Fruit fly (Drosophila melanogaster) whole organism: ENCODE results near the gene CG9743.

Experiments used
- CG8478 ChIP-seq: fragments of >200 bp; optimal IDR thresholded peaks from 2 replicates; lab custom pipeline; 2018; ENCODE audit warnings: inconsistent platforms
- Dll ChIP-seq: fragments of >200 bp; optimal IDR thresholded peaks from 2 replicates; lab custom pipeline; 2017
- EcR ChIP-seq, 2 experiments: fragments of >200 bp; optimal IDR thresholded peaks; 2 replicates each; lab custom pipeline; 2017; ENCODE audit warnings: missing biosample characterization in 2 of 2, missing genetic modification characterization in 2 of 2, missing genetic modification reagents in 2 of 2
- pan ChIP-seq: fragments of >200 bp; optimal IDR thresholded peaks from 2 replicates; lab custom pipeline; 2017
- psq ChIP-seq: fragments of >200 bp; optimal IDR thresholded peaks from 2 replicates; lab custom pipeline; 2017
- usp ChIP-seq: fragments of >200 bp; optimal IDR thresholded peaks from 2 replicates; lab custom pipeline; 2017; ENCODE audit warnings: missing biosample characterization, missing genetic modification characterization, mixed read lengths

Gene CG9743

DNA sequence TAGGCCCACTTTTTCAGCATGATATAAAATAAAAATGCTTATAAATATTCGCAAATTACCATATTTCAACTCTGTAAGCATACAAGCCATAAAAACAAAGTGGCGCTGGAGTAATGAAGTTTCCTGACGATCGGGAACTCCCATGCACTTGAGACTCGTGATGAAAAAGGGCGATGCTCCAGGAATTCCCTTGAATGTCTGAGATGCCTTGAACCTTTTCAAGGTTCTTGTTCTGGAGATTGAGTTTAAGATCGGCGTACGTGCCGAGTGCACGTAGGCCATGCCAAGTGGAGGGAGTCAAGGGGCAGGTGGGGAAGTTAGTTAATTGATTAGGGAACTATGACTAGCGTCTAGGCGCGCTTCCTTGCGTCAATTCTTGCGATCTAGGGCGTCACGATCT lies 18.9 kb downstream of the CG9743 start:
- TF ChIP-seq EcR (GFP tag; optimal IDR thresholded peaks at IDR 0.05; lab: Kevin White, UChicago) (no peak), CG8478 (lab: Kevin White, UChicago) (no peak), pan (lab: Kevin White, UChicago) (no peak), psq (lab: Kevin White, UChicago) (no peak), usp (no peak), Dll (lab: Kevin White, UChicago) (no peak)

DNA sequence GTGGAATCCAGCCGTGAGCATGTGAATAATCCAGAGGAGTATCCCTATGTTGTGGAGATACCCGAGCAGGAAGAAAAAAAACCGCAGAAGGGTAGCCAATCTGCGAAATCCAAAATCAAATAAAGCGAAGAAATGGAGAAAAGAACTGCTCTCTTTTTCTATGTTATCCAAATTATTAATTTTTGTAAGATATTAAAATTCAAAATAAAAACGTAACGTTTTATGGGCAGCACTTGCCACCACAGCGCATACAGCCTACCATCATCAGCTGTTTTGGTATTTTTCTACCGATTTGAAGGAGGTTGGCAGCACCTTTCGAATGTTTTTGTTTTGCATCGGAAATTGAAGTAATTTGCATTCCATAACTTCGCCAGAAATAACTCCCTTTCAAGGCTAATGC lies 22.9 kb downstream of the CG9743 start, which contains the start of gene Bet5:
Gene Bet5 (plus strand): TSS at position 299 of the 400 bp plus-strand sequence.
- no peak for TF ChIP-seq CG8478 (lab: Kevin White, UChicago)
- no peak for TF ChIP-seq pan (lab: Kevin White, UChicago)
- TF ChIP-seq psq (lab: Kevin White, UChicago) = no peak
- no peak for TF ChIP-seq usp
- TF ChIP-seq Dll (lab: Kevin White, UChicago) = no peak
- no peak for TF ChIP-seq EcR (GFP tag; optimal IDR thresholded peaks at IDR 0.05; lab: Kevin White, UChicago)

DNA sequence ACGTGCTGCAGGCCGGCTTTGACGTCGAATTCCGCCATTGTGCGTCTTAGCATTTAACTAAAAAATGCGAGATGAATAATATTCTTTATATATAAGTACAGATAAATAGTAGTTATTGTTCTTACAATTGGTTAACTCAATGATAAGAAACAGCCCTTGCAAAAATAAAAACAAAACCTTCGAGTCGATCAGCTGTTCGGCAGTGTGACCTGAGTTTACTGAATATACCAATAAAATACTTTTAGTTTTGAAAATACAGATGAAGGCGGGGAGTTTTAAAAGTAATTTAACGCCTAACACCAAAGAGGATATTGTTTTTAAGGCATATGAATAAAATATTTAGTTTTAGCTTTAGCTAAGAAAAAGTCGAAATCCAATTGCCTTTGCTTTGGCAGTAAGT lies 25.3 kb downstream of the CG9743 start, which contains the start of the genes CG1983 and CG15530:
Gene CG1983 (minus strand): TSS at position 207 of the 400 bp plus-strand sequence.
Gene CG15530 (plus strand): TSS at position 384 of the 400 bp plus-strand sequence.
- TF ChIP-seq Dll (lab: Kevin White, UChicago) (no peak), CG8478 (lab: Kevin White, UChicago) (no peak), pan (lab: Kevin White, UChicago) (no peak), usp (no peak), EcR (GFP tag; optimal IDR thresholded peaks at IDR 0.05; lab: Kevin White, UChicago) (no peak), psq (lab: Kevin White, UChicago) (no peak)

DNA sequence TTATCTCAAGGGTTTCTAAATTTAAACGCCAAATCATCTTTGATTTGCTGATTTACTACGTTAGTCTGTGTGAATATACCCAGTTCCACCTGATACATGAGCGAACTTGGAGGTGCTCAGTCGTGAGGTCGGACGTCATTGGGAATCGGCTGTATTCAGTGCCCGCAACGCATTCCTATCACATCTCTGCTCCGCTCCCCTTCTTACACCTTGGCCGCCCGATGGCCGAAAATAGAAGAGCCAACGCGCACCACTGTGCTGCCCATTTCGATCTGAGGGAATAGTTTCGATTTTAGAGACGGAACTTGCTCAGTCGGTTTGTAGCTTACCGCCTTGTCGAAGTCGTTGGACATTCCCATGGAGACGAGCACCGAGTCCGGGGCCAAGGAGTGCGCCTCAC lies 26.5 kb downstream of the CG9743 start:
- TF ChIP-seq CG8478 (lab: Kevin White, UChicago) (no peak), Dll (lab: Kevin White, UChicago) (no peak), usp (no peak), EcR (GFP tag; optimal IDR thresholded peaks at IDR 0.05; lab: Kevin White, UChicago) (no peak), pan (lab: Kevin White, UChicago) (no peak), psq (lab: Kevin White, UChicago) (no peak)

DNA sequence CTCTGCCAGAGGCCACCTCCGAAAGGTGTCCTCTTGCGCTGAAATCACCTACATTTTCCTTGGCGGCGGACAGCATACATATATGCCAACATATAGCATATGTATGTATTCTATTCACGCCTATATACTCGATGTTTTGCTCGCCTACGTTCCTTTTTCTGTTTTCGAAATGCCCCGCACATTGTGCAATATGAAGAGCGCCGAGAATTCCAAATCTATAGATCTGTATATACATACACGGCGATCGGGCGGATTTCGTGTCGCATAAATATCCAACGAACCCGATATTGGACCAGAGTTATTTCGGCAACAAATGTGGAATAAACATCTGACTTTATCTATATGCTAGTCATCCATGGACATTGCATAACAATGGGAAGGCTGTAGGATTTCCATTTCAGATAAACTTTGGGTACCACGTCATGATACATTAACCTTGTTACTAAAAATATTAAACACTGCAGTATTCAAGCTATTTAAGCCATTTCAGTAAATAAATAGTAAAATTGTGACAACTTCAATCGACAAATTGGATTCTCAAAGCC lies 27.7 kb downstream of the CG9743 start:
- TF ChIP-seq usp (no peak), CG8478 (lab: Kevin White, UChicago) (no peak), psq (lab: Kevin White, UChicago) (no peak), Dll (lab: Kevin White, UChicago) (no peak), EcR (GFP tag; optimal IDR thresholded peaks at IDR 0.05; lab: Kevin White, UChicago) (no peak), pan (lab: Kevin White, UChicago) (no peak)

DNA sequence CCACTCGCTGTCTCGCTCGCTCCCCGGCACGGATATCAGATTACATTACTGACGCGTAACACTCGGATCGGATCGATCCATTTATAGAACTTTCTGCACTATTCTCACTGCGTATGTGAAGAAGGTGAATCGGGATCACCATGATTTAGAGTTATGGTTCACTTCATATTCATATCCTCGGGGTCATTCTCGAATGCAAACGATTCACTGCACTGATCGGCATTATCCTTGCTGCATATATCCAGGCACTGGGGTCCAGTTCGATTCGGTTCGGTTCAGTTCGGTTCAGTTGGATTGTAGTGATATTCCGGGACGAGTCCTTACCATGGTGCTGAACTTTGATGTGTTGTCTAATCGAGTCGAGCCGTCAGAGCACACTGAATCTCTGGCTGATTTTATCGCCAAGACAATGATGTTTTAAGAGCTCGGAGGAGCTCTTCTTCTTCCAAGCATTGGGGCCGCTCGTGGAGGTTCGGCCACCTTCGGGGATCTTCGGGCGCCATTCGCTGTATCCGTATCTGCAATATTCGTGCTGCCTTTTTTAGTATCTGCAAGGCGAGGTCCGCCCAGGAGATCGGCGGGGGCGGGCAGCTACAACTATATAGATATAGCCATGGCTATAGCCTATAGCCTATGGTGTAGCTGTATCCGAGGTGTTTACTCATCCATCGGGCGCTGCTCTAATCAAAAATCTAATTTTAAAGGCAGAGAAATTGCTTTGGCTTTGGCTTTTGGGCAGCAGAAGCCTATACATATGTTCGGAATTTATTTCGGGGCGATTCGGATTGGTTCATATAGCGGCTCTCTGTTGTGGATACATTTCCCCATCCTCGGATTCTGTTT lies 28.4 kb downstream of the CG9743 start, which contains the start of gene Mlc2:
Gene Mlc2 (minus strand): TSS at position 392 of the 843 bp plus-strand sequence.
- no peak for TF ChIP-seq usp
- TF ChIP-seq pan (lab: Kevin White, UChicago) = no peak
- TF ChIP-seq Dll (lab: Kevin White, UChicago) = no peak
- TF ChIP-seq EcR (GFP tag; optimal IDR thresholded peaks at IDR 0.05; lab: Kevin White, UChicago) = no peak
- TF ChIP-seq psq (lab: Kevin White, UChicago) = no peak
- TF ChIP-seq CG8478 (lab: Kevin White, UChicago) = no peak

DNA sequence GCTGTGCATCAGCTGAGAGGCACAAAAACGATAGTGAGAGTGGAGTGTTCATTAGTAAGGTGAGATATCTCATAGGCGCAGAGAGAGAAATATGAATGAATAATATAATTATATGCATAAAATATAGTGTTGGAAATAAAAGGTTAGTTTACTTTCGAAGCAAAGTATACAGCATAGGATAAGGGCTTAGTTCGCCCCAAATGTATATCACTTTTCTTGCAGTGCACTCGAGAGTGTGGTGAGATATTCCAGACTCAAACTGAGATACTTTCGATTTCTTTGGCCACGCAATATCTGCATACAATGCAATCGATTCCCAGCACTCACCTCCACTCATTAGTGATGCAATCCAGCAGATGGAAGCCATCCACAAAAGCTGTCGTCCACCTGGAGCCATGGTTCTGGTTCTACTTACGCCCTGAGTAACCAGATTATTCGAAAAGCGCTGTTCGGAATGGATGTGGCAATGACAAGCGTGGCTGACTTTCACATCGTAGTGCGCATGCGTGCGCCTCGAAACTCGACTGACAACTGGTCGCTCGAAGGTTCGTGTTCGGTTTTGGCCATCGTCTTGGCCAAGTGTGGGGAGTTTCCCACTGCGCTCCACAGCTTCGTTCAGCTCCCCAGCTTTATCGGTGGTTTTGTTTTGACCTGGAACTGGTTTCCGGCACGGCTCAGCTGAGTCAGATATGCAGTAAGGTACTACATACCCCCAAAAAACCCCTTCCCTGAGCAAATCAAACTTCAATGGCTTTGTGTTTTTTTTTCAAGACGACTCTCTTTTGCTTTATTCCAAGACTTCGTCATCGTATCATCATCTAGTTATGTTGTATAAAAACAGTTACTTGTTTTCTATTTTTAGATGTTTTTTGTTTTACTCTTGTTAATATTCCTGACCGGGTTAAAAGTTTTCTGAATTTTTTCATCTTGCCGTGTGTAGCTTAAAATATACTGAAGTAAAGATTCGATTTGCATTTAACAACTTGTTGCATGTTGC lies 31.8 kb downstream of the CG9743 start, which contains the start of gene Rsod:
Gene Rsod (minus strand): TSS at position 537 of the 997 bp plus-strand sequence.
- no peak for TF ChIP-seq pan (lab: Kevin White, UChicago)
- no peak for TF ChIP-seq EcR (GFP tag; optimal IDR thresholded peaks at IDR 0.05; lab: Kevin White, UChicago)
- no peak for TF ChIP-seq psq (lab: Kevin White, UChicago)
- TF ChIP-seq CG8478 (lab: Kevin White, UChicago) = no peak
- no peak for TF ChIP-seq Dll (lab: Kevin White, UChicago)
- no peak for TF ChIP-seq usp

DNA sequence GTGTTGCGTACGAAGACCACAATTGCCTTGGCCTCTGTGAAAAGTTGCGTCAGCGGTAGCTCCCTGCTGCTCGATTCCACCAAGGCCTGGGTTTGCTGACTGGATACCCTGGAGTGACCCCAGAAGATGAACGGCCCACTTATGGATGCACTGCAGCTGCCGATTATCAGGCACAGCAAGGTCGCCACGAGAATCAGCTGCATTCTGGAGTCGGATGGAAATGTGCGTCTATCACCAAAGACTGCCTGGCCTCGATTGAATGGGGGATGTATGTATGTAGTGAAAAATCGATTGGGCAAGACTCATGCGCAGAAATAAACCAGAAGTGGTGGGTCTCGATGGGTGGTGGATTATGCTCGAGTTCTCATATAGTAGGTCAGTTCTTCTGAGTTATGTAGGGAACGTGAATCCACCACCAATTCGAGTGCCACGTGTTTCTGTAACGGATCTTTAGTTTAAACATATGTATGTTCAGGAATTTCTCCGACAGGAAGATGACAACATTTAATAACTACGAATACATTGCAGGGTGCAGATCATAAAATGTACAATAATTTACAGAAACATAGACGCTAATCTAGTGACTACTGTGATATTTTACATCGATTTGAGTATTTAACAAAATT lies 36.5 kb downstream of the CG9743 start, which contains the start of gene VhaAC45RP:
Gene VhaAC45RP (minus strand): TSS at position 261 of the 626 bp plus-strand sequence.
- TF ChIP-seq EcR (GFP tag; optimal IDR thresholded peaks at IDR 0.05; lab: Kevin White, UChicago) (no peak), pan (lab: Kevin White, UChicago) (no peak)

DNA sequence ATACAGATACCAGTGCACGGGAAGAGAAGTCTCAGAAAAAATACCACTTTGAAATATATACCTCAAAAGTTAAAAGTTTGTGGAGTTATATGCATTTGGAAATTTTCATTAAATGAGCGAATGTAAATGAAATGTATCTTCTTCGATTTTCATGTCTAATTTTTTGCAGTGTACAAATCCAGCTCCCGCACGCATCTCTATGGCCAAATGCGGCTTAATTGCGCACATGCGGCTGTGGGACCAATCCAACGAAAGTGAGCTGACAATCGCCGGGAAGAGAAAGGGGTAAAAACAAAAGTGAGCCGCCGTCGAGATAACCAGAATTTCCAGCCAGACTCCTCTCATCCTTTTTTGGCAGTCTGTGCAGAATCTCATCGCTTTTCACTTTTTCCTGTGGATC lies 38.6 kb downstream of the CG9743 start:
- TF ChIP-seq pan (lab: Kevin White, UChicago) = no peak
- no peak for TF ChIP-seq Dll (lab: Kevin White, UChicago)
- no peak for TF ChIP-seq psq (lab: Kevin White, UChicago)
- TF ChIP-seq usp = no peak
- TF ChIP-seq CG8478 (lab: Kevin White, UChicago) = no peak
- TF ChIP-seq EcR (GFP tag; optimal IDR thresholded peaks at IDR 0.05; lab: Kevin White, UChicago) = no peak

DNA sequence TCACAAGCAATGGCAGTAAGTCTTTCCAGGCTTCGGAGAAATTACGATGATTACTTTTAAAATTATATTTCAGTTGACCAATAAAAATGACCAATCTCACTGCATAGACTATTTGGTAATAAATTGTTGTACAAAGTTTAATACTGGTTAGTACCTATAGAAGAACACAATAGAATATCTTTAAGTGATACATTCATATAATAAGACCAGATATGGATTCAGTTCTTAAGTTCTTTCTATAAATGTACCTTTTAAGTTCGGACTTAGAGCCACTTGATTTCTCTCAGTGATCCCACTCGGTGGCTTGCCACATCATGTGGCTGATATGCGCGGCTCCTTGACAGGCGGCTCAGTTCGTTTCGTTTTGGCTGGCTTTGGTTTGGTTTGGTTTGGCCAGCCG lies 39.6 kb downstream of the CG9743 start:
- TF ChIP-seq EcR (GFP tag; optimal IDR thresholded peaks at IDR 0.05; lab: Kevin White, UChicago) = no peak
- TF ChIP-seq Dll (lab: Kevin White, UChicago) = no peak
- TF ChIP-seq pan (lab: Kevin White, UChicago) = no peak
- TF ChIP-seq psq (lab: Kevin White, UChicago) = no peak
- no peak for TF ChIP-seq usp
- no peak for TF ChIP-seq CG8478 (lab: Kevin White, UChicago)
